Fruit fly (Drosophila melanogaster) whole organism: ENCODE measurements around the gene Cont.

Source experiments
- CG8478 ChIP-seq: fragments of >200 bp; optimal IDR thresholded peaks from 2 replicates; lab custom pipeline; 2018; ENCODE audit warnings: inconsistent platforms
- Dll ChIP-seq: fragments of >200 bp; optimal IDR thresholded peaks from 2 replicates; lab custom pipeline; 2017
- EcR ChIP-seq, 2 experiments: fragments of >200 bp; optimal IDR thresholded peaks; 2 replicates each; lab custom pipeline; 2017; ENCODE audit warnings: missing biosample characterization in 2 of 2, missing genetic modification characterization in 2 of 2, missing genetic modification reagents in 2 of 2
- pan ChIP-seq: fragments of >200 bp; optimal IDR thresholded peaks from 2 replicates; lab custom pipeline; 2017
- psq ChIP-seq: fragments of >200 bp; optimal IDR thresholded peaks from 2 replicates; lab custom pipeline; 2017
- usp ChIP-seq: fragments of >200 bp; optimal IDR thresholded peaks from 2 replicates; lab custom pipeline; 2017; ENCODE audit warnings: missing biosample characterization, missing genetic modification characterization, mixed read lengths

The Cont gene

dm6 chr3R:4378363-4379354 is 2.4 kb upstream of the Cont start, which contains the start of gene Sfxn1-3:
Gene Sfxn1-3, plus strand, starts transcription at chr3R:4378600.
- no peak for TF ChIP-seq psq
- peak; percentile 74 for TF ChIP-seq pan (lab: Kevin White, UChicago)

DNA sequence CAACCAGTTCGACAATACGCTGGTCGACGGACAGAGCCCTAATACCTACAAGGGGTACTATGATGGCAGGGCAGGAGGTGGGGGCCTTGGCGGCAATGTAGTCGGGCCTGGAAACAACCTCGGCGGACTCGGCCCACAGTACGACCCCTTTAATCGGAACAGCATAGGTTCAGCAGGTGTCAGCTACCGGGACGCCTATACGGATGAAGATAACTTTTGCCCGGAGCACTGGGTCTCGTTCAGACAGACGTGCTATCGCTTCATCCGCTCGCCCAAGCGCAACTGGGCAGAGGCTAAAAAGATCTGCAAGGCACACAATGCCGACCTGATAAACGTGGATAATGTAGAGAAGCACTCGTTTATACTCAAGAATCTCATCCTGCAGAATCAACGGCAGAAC is 1.1 kb downstream of the Cont start:
- TF ChIP-seq Dll (no peak), CG8478 (lab: Kevin White, UChicago) (no peak), EcR (GFP tag; optimal IDR thresholded peaks at IDR 0.05; lab: Kevin White, UChicago) (no peak), psq (no peak), usp (GFP tag; lab: Kevin White, UChicago) (no peak), pan (lab: Kevin White, UChicago) (no peak)

DNA sequence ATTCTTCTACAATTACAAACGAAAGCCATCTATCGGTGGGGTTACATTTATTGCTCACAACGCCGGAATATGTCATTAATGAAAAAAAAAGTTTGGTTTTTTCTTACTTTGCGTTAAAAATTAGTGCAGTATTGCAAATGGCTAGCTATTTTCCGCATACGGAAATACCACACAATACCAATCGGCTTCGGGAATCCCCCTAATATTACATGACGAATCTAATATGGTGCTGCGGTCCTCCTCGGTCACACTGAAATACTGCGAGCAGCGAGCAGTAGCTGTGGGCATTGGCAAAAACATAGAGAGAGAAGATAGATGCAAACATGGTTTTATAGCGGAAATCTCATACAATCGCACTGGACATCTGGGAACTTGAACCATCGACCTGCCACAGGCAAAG is 6.4 kb downstream of the Cont start, which contains the start of gene tub:
Gene tub (plus strand): TSS at position 253 of the 400 bp plus-strand sequence.
- TF ChIP-seq EcR (GFP tag; optimal IDR thresholded peaks at IDR 0.05; lab: Kevin White, UChicago) (no peak), CG8478 (lab: Kevin White, UChicago) (no peak), pan (lab: Kevin White, UChicago) (no peak), psq (no peak), usp (GFP tag; lab: Kevin White, UChicago) (no peak)

- TF ChIP-seq usp (GFP tag; lab: Kevin White, UChicago) (no peak), Dll (no peak), pan (lab: Kevin White, UChicago) (no peak), CG8478 (lab: Kevin White, UChicago) (no peak), psq (no peak), EcR (GFP tag; optimal IDR thresholded peaks at IDR 0.05; lab: Kevin White, UChicago) (no peak)
Measured at dm6 chr3R:4390133-4390532, 9.0 kb downstream of the Cont start, which contains the start of gene CG14646. Gene CG14646, plus strand, starts transcription at chr3R:4390366.

- TF ChIP-seq Dll (no peak), EcR (GFP tag; optimal IDR thresholded peaks at IDR 0.05; lab: Kevin White, UChicago) (no peak), usp (GFP tag; lab: Kevin White, UChicago) (no peak), CG8478 (lab: Kevin White, UChicago) (no peak), pan (lab: Kevin White, UChicago) (no peak), psq (no peak)
Measured at dm6 chr3R:4394117-4394516, 13.0 kb downstream of the Cont start, which contains the start of gene CG34112. Gene CG34112, minus strand, starts transcription at chr3R:4394259.

dm6 chr3R:4394654-4395581 is 13.8 kb downstream of the Cont start:
- TF ChIP-seq CG8478 (lab: Kevin White, UChicago): no peak
- no peak for TF ChIP-seq pan (lab: Kevin White, UChicago)
- no peak for TF ChIP-seq usp (GFP tag; lab: Kevin White, UChicago)
- TF ChIP-seq EcR (GFP tag; optimal IDR thresholded peaks at IDR 0.05; lab: Kevin White, UChicago): no peak
- no peak for TF ChIP-seq Dll
- TF ChIP-seq psq: no peak

DNA sequence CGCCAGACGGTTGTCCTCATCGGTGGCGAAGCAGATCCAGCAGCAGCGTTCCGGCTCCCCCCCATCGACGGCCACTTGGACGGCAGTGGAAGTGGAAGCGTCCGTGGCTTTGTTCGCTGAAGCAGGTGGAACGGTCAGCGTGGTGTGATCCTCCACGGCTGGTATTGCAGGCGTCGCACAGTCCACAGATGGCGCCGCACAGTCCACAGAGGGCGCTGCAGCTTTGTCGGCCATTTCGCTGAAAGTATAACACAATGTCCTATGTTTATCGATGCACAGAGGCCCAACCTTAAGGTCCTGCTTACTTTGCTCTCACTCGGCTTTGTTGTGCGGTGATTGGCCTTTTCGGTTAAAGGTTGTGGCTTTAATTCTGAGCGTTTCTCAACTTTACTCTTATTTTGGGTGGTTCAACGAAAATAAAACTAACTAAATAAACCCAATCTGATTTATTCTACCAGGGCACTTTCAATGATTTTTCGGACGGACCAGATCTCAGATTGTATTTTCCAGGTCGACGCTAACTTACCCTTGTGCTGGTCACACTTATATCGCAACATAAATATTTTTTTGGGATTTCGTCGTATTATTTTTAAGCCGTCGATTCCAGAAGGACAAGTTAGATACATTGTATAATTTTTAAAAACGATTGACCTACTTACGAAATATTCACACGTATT is 16.4 kb downstream of the Cont start, which contains the start of gene CG9855:
Gene CG9855 (minus strand): TSS at position 473 of the 677 bp plus-strand sequence.
- TF ChIP-seq pan (lab: Kevin White, UChicago) (no peak), EcR (GFP tag; optimal IDR thresholded peaks at IDR 0.05; lab: Kevin White, UChicago) (no peak), CG8478 (lab: Kevin White, UChicago) (no peak), Dll (no peak), usp (GFP tag; lab: Kevin White, UChicago) (no peak), psq (no peak)

dm6 chr3R:4399810-4400496 is 18.8 kb downstream of the Cont start:
- no peak for TF ChIP-seq pan (lab: Kevin White, UChicago)
- TF ChIP-seq EcR (GFP tag; optimal IDR thresholded peaks at IDR 0.05; lab: Kevin White, UChicago): no peak
- no peak for TF ChIP-seq CG8478 (lab: Kevin White, UChicago)
- no peak for TF ChIP-seq Dll
- TF ChIP-seq psq: no peak
- no peak for TF ChIP-seq usp (GFP tag; lab: Kevin White, UChicago)

- TF ChIP-seq psq: no peak
- no peak for TF ChIP-seq CG8478 (lab: Kevin White, UChicago)
- no peak for TF ChIP-seq EcR (GFP tag; optimal IDR thresholded peaks at IDR 0.05; lab: Kevin White, UChicago)
- TF ChIP-seq usp (GFP tag; lab: Kevin White, UChicago): no peak
- TF ChIP-seq pan (lab: Kevin White, UChicago): no peak
- TF ChIP-seq Dll: no peak
Measured at dm6 chr3R:4400497-4400833, 19.4 kb downstream of the Cont start, which contains the start of gene CG14647. Gene CG14647, plus strand, starts transcription at chr3R:4400510.

DNA sequence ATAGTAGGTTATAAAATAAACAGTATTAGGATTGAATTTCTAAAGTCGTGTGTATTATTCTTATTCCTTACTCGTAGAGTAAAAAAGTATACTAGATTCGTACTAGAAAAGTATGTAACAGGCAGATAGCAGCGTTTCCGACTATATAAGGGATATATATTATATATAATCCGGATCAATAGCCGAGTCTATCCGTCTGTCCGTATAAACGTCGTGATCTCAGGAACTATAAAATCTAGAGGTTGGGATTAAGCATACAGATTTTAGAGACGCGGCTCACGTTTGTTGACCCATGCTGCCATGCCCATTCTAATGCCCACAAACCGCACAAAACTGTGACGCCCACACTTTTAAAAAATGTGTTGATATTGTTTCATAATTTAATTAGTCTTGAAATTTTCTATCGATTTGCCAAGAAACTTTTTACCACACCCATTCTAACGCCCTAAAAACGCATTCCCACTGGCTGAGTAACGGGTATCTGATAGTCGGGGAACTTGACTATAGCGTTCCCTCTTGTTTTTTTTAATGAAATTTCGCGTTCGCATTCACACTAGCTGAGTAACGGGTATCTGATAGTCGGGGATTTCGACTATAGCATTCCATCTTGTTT is 21.0 kb downstream of the Cont start, which contains the start of gene CG9853:
Gene CG9853 (minus strand): TSS at position 51 of the 613 bp plus-strand sequence.
- no peak for TF ChIP-seq EcR (GFP tag; optimal IDR thresholded peaks at IDR 0.05; lab: Kevin White, UChicago)
